Fruit fly (Drosophila melanogaster) Kc167 (cell line): Measurements from ENCODE around the gene CG2100.

Experiments used
- Myc ChIP-seq: fragments of >200 bp; optimal IDR thresholded peaks from 2 replicates; lab custom pipeline; 2017; ENCODE audit warnings: missing external identifiers
- h ChIP-seq: fragments of >200 bp; optimal IDR thresholded peaks from 3 replicates; lab custom pipeline; 2018; ENCODE audit warnings: missing external identifiers
- psq ChIP-seq: fragments of >200 bp; optimal IDR thresholded peaks from 2 replicates; lab custom pipeline; 2017; ENCODE audit warnings: missing external identifiers

DNA sequence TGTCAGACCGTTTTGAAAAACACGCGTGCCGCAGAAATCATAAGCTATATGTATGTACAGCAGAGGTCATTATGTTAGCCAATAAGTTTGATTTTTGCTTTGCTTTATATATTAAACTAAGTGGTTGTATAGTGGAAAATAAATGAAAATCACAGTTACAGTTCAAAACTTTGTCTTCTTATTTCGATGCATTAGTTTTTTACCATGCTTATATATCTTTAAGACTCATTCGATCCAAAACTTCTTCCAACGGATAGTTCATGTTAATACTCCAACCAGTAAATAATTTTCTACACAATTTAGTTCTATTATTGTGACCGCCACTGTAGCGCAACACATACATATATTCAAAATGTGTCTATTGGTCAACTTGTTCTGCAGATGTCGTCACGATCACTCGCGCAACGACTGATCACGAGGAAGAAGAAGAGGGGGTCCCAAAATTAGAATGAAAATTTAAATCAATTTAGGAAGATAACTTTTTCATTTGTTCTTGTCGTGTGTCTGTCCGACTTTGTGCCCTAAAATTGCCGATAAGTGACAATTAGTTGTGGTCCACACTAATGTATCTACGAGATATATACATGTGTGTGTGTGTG is 30.6 kb downstream of the CG2100 start:
- TF ChIP-seq Myc (no peak), psq (lab: Kevin White, UChicago) (no peak), h (lab: Kevin White, UChicago) (no peak)
